Fruit fly (Drosophila melanogaster): ENCODE measurements around the gene CG15760.

The CG15760 gene

dm6 chrX:13626579-13626894 is 43.0 kb upstream of the CG15760 start (continued):
- TF ChIP-seq grau (tag; optimal IDR thresholded peaks at IDR 0.05) (peak; percentile 98), tio (GFP tag; optimal IDR thresholded peaks at IDR 0.05) (no peak), hbn (GFP tag; IDR thresholded peaks at IDR 0.05; ENCODE audit: partially characterized antibody) (no peak), cas (GFP tag; IDR thresholded peaks at IDR 0.05) (no peak), bowl (GFP tag; IDR thresholded peaks at IDR 0.05) (no peak), CG11085 (GFP tag; IDR thresholded peaks at IDR 0.05) (peak; percentile 27; the same call in 1 of the 2 replicates), CG16815 (GFP tag; optimal IDR thresholded peaks at IDR 0.05) (peak; percentile 63), CG10366 (GFP tag; IDR thresholded peaks at IDR 0.05) (peak; percentile 64), Bgb (GFP tag; IDR thresholded peaks at IDR 0.05; ENCODE audit: partially characterized antibody) (no peak), CG7839 (tag; optimal IDR thresholded peaks at IDR 0.05) (peak; percentile 82), jing (GFP tag; optimal IDR thresholded peaks at IDR 0.05) (peak; percentile 17), HLHmδ (GFP tag; optimal IDR thresholded peaks at IDR 0.05) (peak; percentile 4), Poxn (GFP tag; IDR thresholded peaks at IDR 0.05) (0 out of 2 replicates have a peak, but pooled peaks have one; percentile 53), B-H1 (GFP tag; IDR thresholded peaks at IDR 0.05) (peak; percentile 64), fd64A (GFP tag; optimal IDR thresholded peaks at IDR 0.05) (no peak), CG17802 (tag; optimal IDR thresholded peaks at IDR 0.05) (peak; percentile 21), unpg (GFP tag; optimal IDR thresholded peaks at IDR 0.05) (peak; percentile 81), CG30020 (tag; optimal IDR thresholded peaks at IDR 0.05) (no peak), CG31224 (GFP tag; IDR thresholded peaks at IDR 0.05) (peak; percentile 70), wek (GFP tag; optimal IDR thresholded peaks at IDR 0.05) (no peak), CG2875 (GFP tag; optimal IDR thresholded peaks at IDR 0.05) (peak; percentile 47), gcm (GFP tag; optimal IDR thresholded peaks at IDR 0.05) (peak; percentile 72), CG17328 (GFP tag; IDR thresholded peaks at IDR 0.05) (0 out of 2 replicates have a peak, but pooled peaks have one; percentile 28), CG8765 (GFP tag; IDR thresholded peaks at IDR 0.05) (no peak), CG18619 (GFP tag; optimal IDR thresholded peaks at IDR 0.05) (peak; percentile 65), twi (tag; optimal IDR thresholded peaks at IDR 0.05) (peak; percentile 46), ranshi (GFP tag; IDR thresholded peaks at IDR 0.05) (peak; percentile 43; the same call in 1 of the 2 replicates), CG2199 (GFP tag; IDR thresholded peaks at IDR 0.05) (peak; percentile 60; the same call in 1 of the 3 replicates), sug (tag; optimal IDR thresholded peaks at IDR 0.05) (peak; percentile 66), HHEX (GFP tag; optimal IDR thresholded peaks at IDR 0.05) (peak; percentile 73), stc (GFP tag; IDR thresholded peaks at IDR 0.05) (peak; percentile 58), Oli (tag; optimal IDR thresholded peaks at IDR 0.05) (peak; percentile 57), gsb (GFP tag; IDR thresholded peaks at IDR 0.05) (0 out of 2 replicates have a peak, but pooled peaks have one; percentile 38), Sox100B (GFP tag; optimal IDR thresholded peaks at IDR 0.05) (peak; percentile 63), trem (tag; optimal IDR thresholded peaks at IDR 0.05) (peak; percentile 0), peb (GFP tag; IDR thresholded peaks at IDR 0.05) (peak; percentile 34; the same call in 1 of the 2 replicates), CG15514 (GFP tag; optimal IDR thresholded peaks at IDR 0.05) (peak; percentile 69), Gsc (GFP tag; IDR thresholded peaks at IDR 0.05) (no peak), Gug (GFP tag; IDR thresholded peaks at IDR 0.05) (peak; percentile 79), sr (GFP tag; IDR thresholded peaks at IDR 0.05) (no peak), ken (GFP tag; IDR thresholded peaks at IDR 0.05) (peak; percentile 71), vvl (GFP tag; IDR thresholded peaks at IDR 0.05) (peak; percentile 79; the same call in 1 of the 2 replicates), CG10979 (tag; optimal IDR thresholded peaks at IDR 0.05) (peak; percentile 62), nmo (GFP tag; optimal IDR thresholded peaks at IDR 0.05) (peak; percentile 75), CG10543 (GFP tag; optimal IDR thresholded peaks at IDR 0.05) (peak; percentile 83), CG3281 (GFP tag; optimal IDR thresholded peaks at IDR 0.05) (peak; percentile 82), fd3F (GFP tag; optimal IDR thresholded peaks at IDR 0.05) (peak; percentile 72), CG4730 (GFP tag; IDR thresholded peaks at IDR 0.05) (peak; percentile 50; the same call in 1 of the 2 replicates), chm (GFP tag; IDR thresholded peaks at IDR 0.05) (peak; percentile 37), CG31388 (GFP tag; optimal IDR thresholded peaks at IDR 0.05) (no peak), ro (GFP tag; IDR thresholded peaks at IDR 0.05) (no peak)
